Worm (Caenorhabditis elegans) whole organism, L4/young adult: ENCODE measurements around the gene spp-5.

ENCODE experiments used
- W03F9.2 ChIP-seq: fragments of 150-350 bp; optimal IDR thresholded peaks from 2 replicates; lab custom pipeline; 2014; ENCODE audit warnings: missing biosample characterization, missing genetic modification characterization
- dao-5 ChIP-seq: sonication (generic microtip); optimal IDR thresholded peaks from 2 replicates; lab custom pipeline; 2016; ENCODE audit warnings: missing genotype, missing genetic modification characterization, moderate library complexity, missing compliant biosample characterization
- him-1 ChIP-seq: sonication (generic microtip); optimal IDR thresholded peaks from 2 replicates; lab custom pipeline; 2016; ENCODE audit warnings: missing genotype, missing genetic modification reagents, missing genetic modification characterization, missing compliant biosample characterization

DNA sequence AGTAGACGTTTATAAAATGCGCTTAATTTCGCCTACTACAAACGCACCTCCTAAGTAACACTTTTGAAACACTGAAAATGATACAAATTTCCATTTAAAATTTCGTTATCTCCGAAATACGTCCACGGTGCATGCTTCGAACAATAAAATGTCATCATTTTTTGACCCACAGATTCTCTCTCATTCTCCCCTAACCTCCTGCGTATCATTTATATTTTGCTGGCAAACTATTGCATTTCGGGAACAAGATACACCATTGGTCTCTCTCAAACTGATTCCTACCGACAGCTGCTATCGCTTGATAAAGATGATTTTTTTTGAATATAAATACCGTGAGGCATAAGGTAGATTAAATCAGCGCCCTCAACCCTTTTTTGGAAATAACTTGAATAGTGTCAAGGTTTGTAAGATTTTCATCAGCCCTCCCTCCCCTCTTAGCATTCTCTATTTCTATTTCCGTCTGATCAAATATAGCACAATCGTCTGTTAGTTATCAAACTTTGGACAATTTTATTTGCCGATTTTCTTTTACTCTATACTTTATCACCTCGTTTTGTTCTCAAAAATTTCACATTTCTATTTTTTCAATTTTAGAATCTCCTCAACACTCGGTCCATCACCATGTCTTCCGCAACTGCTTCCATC lies 20.9 kb upstream of the spp-5 start, which contains the start of gene C07D8.6:
- TF ChIP-seq dao-5 (tag; lab: Kevin White, UChicago) (no peak), him-1 (tag; lab: Kevin White, UChicago) (no peak), W03F9.2 (peak; percentile 66)
